Worm (Caenorhabditis elegans) whole organism, mixed stage, embryonic: ENCODE data around the gene fbxb-6.

Experiments
- ces-1 ChIP-seq: fragments of 150-350 bp; optimal IDR thresholded peaks from 2 replicates; lab custom pipeline; 2014; ENCODE audit warnings: missing biosample characterization, missing genetic modification reagents, missing genetic modification characterization
- hlh-1 ChIP-seq: fragments of 150-350 bp; optimal IDR thresholded peaks from 2 replicates; lab custom pipeline; 2014; ENCODE audit warnings: missing biosample characterization, missing genetic modification reagents, missing genetic modification characterization
- nhr-237 ChIP-seq: fragments of 150-350 bp; optimal IDR thresholded peaks from 2 replicates; lab custom pipeline; 2014; ENCODE audit warnings: missing biosample characterization, missing genetic modification characterization
- unc-39 ChIP-seq: fragments of 150-350 bp; optimal IDR thresholded peaks from 2 replicates; lab custom pipeline; 2014; ENCODE audit warnings: missing biosample characterization, missing genetic modification characterization

DNA sequence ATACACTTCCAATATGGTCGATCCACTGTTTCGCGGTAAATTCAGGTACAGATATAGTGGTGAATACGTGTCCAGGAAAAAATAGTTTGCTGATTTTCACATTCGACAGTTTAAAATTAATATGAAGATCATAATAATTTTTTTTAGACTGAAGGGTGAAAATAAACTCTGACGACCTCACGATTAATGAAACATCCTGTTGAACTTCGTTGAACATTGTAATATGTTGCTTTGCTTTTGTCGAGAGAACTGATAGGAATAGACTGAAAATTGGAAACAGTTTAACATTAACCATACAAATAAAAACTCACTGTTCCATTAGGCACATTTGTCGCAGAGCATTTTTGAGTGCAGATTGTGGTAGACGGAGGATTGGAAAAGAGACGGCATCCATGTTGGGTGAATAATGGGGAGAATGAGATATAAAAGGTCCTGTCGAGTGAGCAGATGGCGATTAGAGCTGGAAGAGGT, 28.9 kb downstream of the fbxb-6 start, which contains the start of gene fbxb-37:
- TF ChIP-seq nhr-237 (tag; lab: Kevin White, UChicago) (no peak), ces-1 (GFP tag; lab: Kevin White, UChicago) (no peak), hlh-1 (tag; lab: Kevin White, UChicago) (no peak), unc-39 (tag; lab: Kevin White, UChicago) (no peak)
